Fruit fly (Drosophila melanogaster) whole organism, embryonic: ENCODE data around the gene CstF50.

Experiments used
- Awh ChIP-seq: fragments of 200-800 bp; sonication (Bioruptor generic); IDR thresholded peaks from 2 replicates; pipeline ENCODE4, ENCODE4 v1.3.6; 2022; ENCODE audit warnings: missing biosample characterization, missing genetic modification characterization
- Bdp1 ChIP-seq: fragments of 200-800 bp; sonication (Bioruptor generic); optimal IDR thresholded peaks from 3 replicates; lab custom pipeline; 2016; ENCODE audit warnings: missing biosample characterization, missing genetic modification characterization
- Blimp-1 ChIP-seq: fragments of 200-800 bp; sonication (Bioruptor generic); optimal IDR thresholded peaks from 3 replicates; lab custom pipeline; 2018; ENCODE audit warnings: missing biosample characterization, missing genetic modification characterization, mild to moderate bottlenecking, moderate library complexity, missing genetic modification reagents
- CG10543 ChIP-seq: fragments of 200-800 bp; sonication (Bioruptor generic); optimal IDR thresholded peaks from 3 replicates; lab custom pipeline; 2017; ENCODE audit warnings: missing biosample characterization, mild to moderate bottlenecking, missing genetic modification characterization, moderate library complexity
- CG11398 ChIP-seq: fragments of 200-800 bp; sonication (Bioruptor generic); optimal IDR thresholded peaks from 2 replicates; lab custom pipeline; 2016; ENCODE audit warnings: missing biosample characterization, missing genetic modification characterization
- CG11695 ChIP-seq: fragments of 200-800 bp; sonication (Bioruptor generic); IDR thresholded peaks from 3 replicates; pipeline ENCODE4 v1.3.6; 2022; ENCODE audit warnings: missing biosample characterization, missing genetic modification characterization
- CG12104 ChIP-seq: fragments of 200-800 bp; sonication (Bioruptor generic); optimal IDR thresholded peaks from 3 replicates; lab custom pipeline; 2016; ENCODE audit warnings: missing biosample characterization, missing genetic modification characterization
- CG12391 ChIP-seq: fragments of 200-800 bp; sonication (Bioruptor generic); optimal IDR thresholded peaks from 3 replicates; lab custom pipeline; 2018; ENCODE audit warnings: missing biosample characterization, mild to moderate bottlenecking, missing genetic modification characterization, moderate library complexity
- CG13894 ChIP-seq: fragments of 200-800 bp; sonication (Bioruptor generic); optimal IDR thresholded peaks from 3 replicates; lab custom pipeline; 2018; ENCODE audit warnings: missing biosample characterization, mild to moderate bottlenecking, missing genetic modification characterization, moderate library complexity
- CG2712 ChIP-seq: fragments of 200-800 bp; optimal IDR thresholded peaks from 3 replicates; lab custom pipeline; 2019; ENCODE audit warnings: missing biosample characterization, mild to moderate bottlenecking, missing genetic modification characterization, moderate library complexity
- CG4360 ChIP-seq: fragments of 200-800 bp; sonication (Bioruptor generic); IDR thresholded peaks from 2 replicates; pipeline ENCODE4 v1.3.6; 2022; ENCODE audit warnings: missing biosample characterization, missing genetic modification characterization
- CG4707 ChIP-seq: fragments of 200-800 bp; sonication (Bioruptor generic); optimal IDR thresholded peaks from 2 replicates; lab custom pipeline; 2018; ENCODE audit warnings: missing biosample characterization, mild to moderate bottlenecking, missing genetic modification characterization, moderate library complexity
- CG6654 ChIP-seq: fragments of 200-800 bp; sonication (Bioruptor generic); optimal IDR thresholded peaks from 2 replicates; lab custom pipeline; 2017; ENCODE audit warnings: missing biosample characterization, mild to moderate bottlenecking, missing genetic modification characterization
- CG6683 ChIP-seq: fragments of 200-800 bp; sonication (Bioruptor generic); optimal IDR thresholded peaks from 2 replicates; lab custom pipeline; 2017; ENCODE audit warnings: missing biosample characterization, mild to moderate bottlenecking, missing genetic modification characterization, missing genetic modification reagents
- CG7839 ChIP-seq: fragments of 200-800 bp; sonication (Bioruptor generic); optimal IDR thresholded peaks from 3 replicates; lab custom pipeline; 2018; ENCODE audit warnings: missing biosample characterization, mild to moderate bottlenecking, missing genetic modification characterization, moderate library complexity
- D ChIP-seq, 2 experiments: fragments of 200-800 bp in 1 of 2; fragments of >200 bp in 1 of 2; sonication (Bioruptor generic) in 1 of 2; optimal IDR thresholded peaks; 2 replicates in 1 of 2; 3 replicates in 1 of 2; lab custom pipeline; 2017; ENCODE audit warnings: mild to moderate bottlenecking in 1 of 2, missing biosample characterization in 1 of 2, missing genetic modification characterization in 1 of 2, missing genetic modification reagents in 1 of 2
- D19A ChIP-seq: fragments of 200-800 bp; optimal IDR thresholded peaks from 3 replicates; lab custom pipeline; 2019; ENCODE audit warnings: missing biosample characterization, mild to moderate bottlenecking, missing genetic modification characterization, moderate library complexity
- ERR ChIP-seq: fragments of 200-800 bp; sonication (Bioruptor generic); optimal IDR thresholded peaks from 2 replicates; lab custom pipeline; 2016; ENCODE audit warnings: missing biosample characterization, missing genetic modification characterization
- Hand ChIP-seq: fragments of 200-800 bp; sonication (Bioruptor generic); optimal IDR thresholded peaks from 2 replicates; lab custom pipeline; 2017; ENCODE audit warnings: mild to moderate bottlenecking, missing biosample characterization, missing genetic modification reagents, missing genetic modification characterization
- Lim3 ChIP-seq: fragments of 200-800 bp; sonication (Bioruptor generic); IDR thresholded peaks from 2 replicates; pipeline ENCODE4 v1.3.6; 2022; ENCODE audit warnings: missing biosample characterization, missing genetic modification characterization
- NC2β ChIP-seq: fragments of 200-800 bp; sonication (Bioruptor generic); optimal IDR thresholded peaks from 2 replicates; lab custom pipeline; 2016; ENCODE audit warnings: missing biosample characterization, missing genetic modification characterization
- Optix ChIP-seq: fragments of 200-800 bp; sonication (Bioruptor generic); IDR thresholded peaks from 3 replicates; pipeline ENCODE4 v1.3.6; 2022; ENCODE audit warnings: missing biosample characterization, missing genetic modification characterization
- Ptx1 ChIP-seq: fragments of 200-800 bp; sonication (Bioruptor generic); IDR thresholded peaks from 2 replicates; pipeline ENCODE4 v1.3.6; 2022; ENCODE audit warnings: missing biosample characterization, missing genetic modification characterization
- Sox102F ChIP-seq: fragments of 200-800 bp; sonication (Bioruptor generic); optimal IDR thresholded peaks from 2 replicates; lab custom pipeline; 2018; ENCODE audit warnings: missing biosample characterization, mild to moderate bottlenecking, missing genetic modification characterization, moderate library complexity
- TFAM ChIP-seq: fragments of 200-800 bp; sonication (Bioruptor generic); optimal IDR thresholded peaks from 2 replicates; lab custom pipeline; 2017; ENCODE audit warnings: missing biosample characterization, missing genetic modification characterization, inconsistent platforms
- Vsx1 ChIP-seq: fragments of 200-800 bp; sonication (Bioruptor generic); optimal IDR thresholded peaks from 2 replicates; lab custom pipeline; 2017; ENCODE audit warnings: missing biosample characterization, mild to moderate bottlenecking, missing genetic modification characterization, missing genetic modification reagents
- cg ChIP-seq: fragments of 200-800 bp; sonication (Bioruptor generic); optimal IDR thresholded peaks from 3 replicates; lab custom pipeline; 2019; ENCODE audit warnings: missing biosample characterization, mild to moderate bottlenecking, missing genetic modification characterization, moderate library complexity
- croc ChIP-seq: fragments of 200-800 bp; sonication (Bioruptor generic); conservative IDR thresholded peaks from 3 replicates; pipeline ENCODE4 v1.3.6; 2022; ENCODE audit warnings: missing biosample characterization, missing genetic modification characterization
- crp ChIP-seq, 2 experiments: fragments of 200-800 bp; sonication (Bioruptor generic); optimal IDR thresholded peaks; 2 replicates in 1 of 2; 3 replicates in 1 of 2; lab custom pipeline; 2017; ENCODE audit warnings: missing biosample characterization in 2 of 2, missing genetic modification characterization in 2 of 2, mild to moderate bottlenecking in 1 of 2, moderate library complexity in 1 of 2
- emc ChIP-seq: fragments of 200-800 bp; sonication (Bioruptor generic); optimal IDR thresholded peaks from 2 replicates; lab custom pipeline; 2016; ENCODE audit warnings: missing biosample characterization, missing genetic modification characterization
- eve ChIP-seq, 2 experiments: fragments of >200 bp; optimal IDR thresholded peaks; 2 replicates each; lab custom pipeline; 2017; ENCODE audit warnings: missing biosample characterization in 2 of 2, missing genetic modification characterization in 2 of 2
- fd3F ChIP-seq: fragments of 200-800 bp; sonication (Bioruptor generic); optimal IDR thresholded peaks from 2 replicates; lab custom pipeline; 2018; ENCODE audit warnings: missing biosample characterization, mild to moderate bottlenecking, missing genetic modification characterization, moderate library complexity
- gt ChIP-seq: fragments of 200-800 bp; sonication (Bioruptor generic); IDR thresholded peaks from 2 replicates; pipeline ENCODE4 v1.3.6; 2022; ENCODE audit warnings: missing biosample characterization, missing genetic modification characterization
- ken ChIP-seq: fragments of 200-800 bp; sonication (Bioruptor generic); IDR thresholded peaks from 3 replicates; pipeline ENCODE4 v1.3.6; 2022; ENCODE audit warnings: missing biosample characterization, missing genetic modification characterization
- lab ChIP-seq: fragments of 200-800 bp; sonication (Bioruptor generic); optimal IDR thresholded peaks from 3 replicates; lab custom pipeline; 2017; ENCODE audit warnings: missing biosample characterization, missing genetic modification characterization, mild to moderate bottlenecking, moderate library complexity, missing genetic modification reagents
- pb ChIP-seq: fragments of 200-800 bp; sonication (Bioruptor generic); optimal IDR thresholded peaks from 3 replicates; lab custom pipeline; 2016; ENCODE audit warnings: missing biosample characterization, missing genetic modification characterization
- pita ChIP-seq: fragments of 200-800 bp; sonication (Bioruptor generic); optimal IDR thresholded peaks from 2 replicates; lab custom pipeline; 2017; ENCODE audit warnings: missing biosample characterization, mild to moderate bottlenecking, missing genetic modification characterization
- pnt ChIP-seq: fragments of 200-800 bp; sonication (Bioruptor generic); optimal IDR thresholded peaks from 3 replicates; lab custom pipeline; 2016; ENCODE audit warnings: missing biosample characterization, missing genetic modification characterization
- prd ChIP-seq, 3 experiments: fragments of >200 bp in 2 of 3; fragments of 200-800 bp in 1 of 3; sonication (Bioruptor generic) in 1 of 3; optimal IDR thresholded peaks in 2 of 3; IDR thresholded peaks in 1 of 3; 2 replicates in 2 of 3; 3 replicates in 1 of 3; pipeline versions ENCODE4 v1.3.6 to Lab custom; 2017 to 2022; ENCODE audit warnings: missing biosample characterization in 1 of 3, missing genetic modification characterization in 1 of 3
- schlank ChIP-seq: fragments of 200-800 bp; sonication (Bioruptor generic); optimal IDR thresholded peaks from 2 replicates; lab custom pipeline; 2018; ENCODE audit warnings: missing biosample characterization, mild to moderate bottlenecking, missing genetic modification characterization
- slbo ChIP-seq: fragments of 200-800 bp; sonication (Bioruptor generic); IDR thresholded peaks from 2 replicates; pipeline ENCODE4 v1.3.6; 2022; ENCODE audit warnings: missing biosample characterization, missing genetic modification characterization
- sna ChIP-seq: fragments of 200-800 bp; sonication (Bioruptor generic); IDR thresholded peaks from 2 replicates; pipeline ENCODE4 v1.3.6; 2022; ENCODE audit warnings: missing biosample characterization, missing genetic modification characterization; ENCODE audit not compliant: partially characterized antibody
- ssp ChIP-seq: fragments of 200-800 bp; sonication (Bioruptor generic); IDR thresholded peaks from 2 replicates; pipeline ENCODE4 v1.3.6; 2022; ENCODE audit warnings: missing biosample characterization, missing genetic modification characterization
- sug ChIP-seq: fragments of 200-800 bp; optimal IDR thresholded peaks from 2 replicates; lab custom pipeline; 2019; ENCODE audit warnings: missing biosample characterization, mild to moderate bottlenecking, missing genetic modification characterization, moderate library complexity
- tio ChIP-seq: fragments of 200-800 bp; sonication (Bioruptor generic); optimal IDR thresholded peaks from 2 replicates; lab custom pipeline; 2017; ENCODE audit warnings: missing biosample characterization, missing genetic modification characterization, inconsistent platforms
- tup ChIP-seq: fragments of 200-800 bp; sonication (Bioruptor generic); optimal IDR thresholded peaks from 2 replicates; lab custom pipeline; 2016; ENCODE audit warnings: missing biosample characterization, mild to moderate bottlenecking, missing genetic modification characterization, moderate library complexity
- unc-4 ChIP-seq: fragments of 200-800 bp; sonication (Bioruptor generic); IDR thresholded peaks from 2 replicates; pipeline ENCODE4 v1.3.6; 2022; ENCODE audit warnings: missing biosample characterization, missing genetic modification characterization; ENCODE audit not compliant: partially characterized antibody
- zen ChIP-seq: fragments of 200-800 bp; sonication (Bioruptor generic); optimal IDR thresholded peaks from 3 replicates; lab custom pipeline; 2018; ENCODE audit warnings: missing biosample characterization, mild to moderate bottlenecking, missing genetic modification characterization, moderate library complexity

The CstF50 gene

dm6 chr3R:31744044-31744652, 7.4 kb upstream of the CstF50 start, which contains the start of gene CG1896 (continued):
- TF ChIP-seq Vsx1 (GFP tag; lab: Kevin White, UChicago) (no peak), lab (GFP tag; lab: Kevin White, UChicago) (no peak), zen (tag; lab: Kevin White, UChicago) (no peak), emc (no peak), prd (optimal IDR thresholded peaks at IDR 0.05; lab: Kevin White, UChicago) (no peak), prd (GFP tag; IDR thresholded peaks at IDR 0.05; lab: Robert Waterston, UW) (peak; percentile 59; the same call in 2 of the 3 replicates), CG4360 (GFP tag; lab: Robert Waterston, UW) (no peak), unc-4 (GFP tag; lab: Robert Waterston, UW) (no peak), Awh (GFP tag; lab: Robert Waterston, UW) (no peak), eve (GFP tag; optimal IDR thresholded peaks at IDR 0.05; lab: Kevin White, UChicago) (no peak), cg (GFP tag; lab: Kevin White, UChicago) (no peak), CG6683 (GFP tag; lab: Kevin White, UChicago) (no peak), sna (GFP tag; lab: Robert Waterston, UW) (no peak), CG10543 (no peak), CG11398 (no peak), Bdp1 (GFP tag; lab: Kevin White, UChicago) (no peak), CG4707 (GFP tag; lab: Kevin White, UChicago) (no peak), Optix (GFP tag; lab: Robert Waterston, UW) (peak; percentile 65; the same call in 2 of the 3 replicates), Blimp-1 (no peak), CG7839 (peak; percentile 44), ERR (GFP tag; lab: Kevin White, UChicago) (no peak), CG12391 (tag; lab: Kevin White, UChicago) (peak; percentile 49), gt (GFP tag; lab: Robert Waterston, UW) (no peak), ken (GFP tag; lab: Robert Waterston, UW) (peak; percentile 67; the same call in 2 of the 3 replicates), Ptx1 (peak; percentile 56), tio (no peak), NC2β (GFP tag; lab: Kevin White, UChicago) (no peak), ssp (GFP tag; lab: Robert Waterston, UW) (peak; percentile 24; the same call in 1 of the 2 replicates), CG2712 (tag; lab: Kevin White, UChicago) (peak; percentile 55), CG12104 (GFP tag; lab: Kevin White, UChicago) (peak; percentile 25), Lim3 (GFP tag; lab: Robert Waterston, UW) (no peak), pnt (no peak), croc (peak; percentile 28; the same call in 1 of the 3 replicates), CG11695 (GFP tag; lab: Robert Waterston, UW) (peak; percentile 65; the same call in 1 of the 3 replicates), CG13894 (tag; lab: Kevin White, UChicago) (no peak), pita (GFP tag; lab: Kevin White, UChicago) (no peak), D (optimal IDR thresholded peaks at IDR 0.05; lab: Kevin White, UChicago) (no peak), D (GFP tag; optimal IDR thresholded peaks at IDR 0.05; lab: Kevin White, UChicago) (no peak), D19A (peak; percentile 87), sug (tag; lab: Kevin White, UChicago) (peak; percentile 20), fd3F (GFP tag; lab: Kevin White, UChicago) (no peak), pb (GFP tag; lab: Kevin White, UChicago) (no peak), Hand (GFP tag; lab: Kevin White, UChicago) (no peak), schlank (tag; lab: Kevin White, UChicago) (no peak), CG6654 (GFP tag; lab: Kevin White, UChicago) (peak; percentile 1), TFAM (no peak), tup (peak; percentile 2), slbo (GFP tag; lab: Robert Waterston, UW) (peak; percentile 57; the same call in 1 of the 2 replicates), crp (GFP tag; optimal IDR thresholded peaks at IDR 0.05; lab: Kevin White, UChicago) (no peak), Sox102F (no peak)
